Worm (Caenorhabditis elegans) whole organism, L2 larva: Measurements from ENCODE around the gene F22E12.1.

ENCODE experiments used
- aly-2 ChIP-seq: fragments of 150-350 bp; optimal IDR thresholded peaks from 2 replicates; lab custom pipeline; 2014; ENCODE audit warnings: missing biosample characterization, missing genetic modification characterization
- blmp-1 ChIP-seq: sonication (generic microtip); optimal IDR thresholded peaks from 2 replicates; lab custom pipeline; 2017; ENCODE audit warnings: missing genetic modification characterization, mild to moderate bottlenecking, missing compliant biosample characterization, antibody characterized with exemption, moderate library complexity; ENCODE audit not compliant: insufficient read depth
- dmd-4 ChIP-seq: sonication (generic microtip); optimal IDR thresholded peaks from 2 replicates; lab custom pipeline; 2017; ENCODE audit warnings: missing biosample characterization, missing genetic modification characterization
- lin-39 ChIP-seq: fragments of 150-350 bp; optimal IDR thresholded peaks from 2 replicates; lab custom pipeline; 2014; ENCODE audit warnings: missing biosample characterization, missing genetic modification reagents, missing genetic modification characterization
- lsy-2 ChIP-seq, 2 experiments: fragments of 150-350 bp in 1 of 2; sonication (generic microtip) in 1 of 2; optimal IDR thresholded peaks; 2 replicates each; lab custom pipeline; 2014 to 2017; ENCODE audit warnings: missing biosample characterization in 2 of 2, missing genetic modification characterization in 2 of 2
- mdl-1 ChIP-seq, 2 experiments: fragments of 150-350 bp in 1 of 2; sonication (generic microtip) in 1 of 2; optimal IDR thresholded peaks; 2 replicates each; lab custom pipeline; 2017; ENCODE audit warnings: missing biosample characterization in 2 of 2, missing genetic modification characterization in 2 of 2
- nhr-25 ChIP-seq: fragments of 150-350 bp; sonication (generic microtip); optimal IDR thresholded peaks from 3 replicates; lab custom pipeline; 2014; ENCODE audit warnings: missing biosample characterization, missing genetic modification characterization

ce11 chrV:10503893-10504292 is 46.7 kb upstream of the F22E12.1 start, which contains the start of gene C35A5.10:
- no peak for TF ChIP-seq nhr-25 (tag; lab: Kevin White, UChicago)
- no peak for TF ChIP-seq dmd-4 (tag; lab: Kevin White, UChicago)
- TF ChIP-seq mdl-1 (tag; optimal IDR thresholded peaks at IDR 0.05; lab: Kevin White, UChicago) = no peak
- no peak for TF ChIP-seq lsy-2 (tag; optimal IDR thresholded peaks at IDR 0.05; lab: Kevin White, UChicago)
- TF ChIP-seq aly-2 (tag; lab: Kevin White, UChicago) = no peak
- no peak for TF ChIP-seq lin-39 (tag; lab: Kevin White, UChicago)
- no peak for TF ChIP-seq blmp-1 (tag; lab: Kevin White, UChicago)
